Worm (Caenorhabditis elegans): ENCODE results near the gene fan-1.

ce11 chrIV:6560434-6560833 lies 11.9 kb downstream of the fan-1 start, which contains the start of gene best-9:
- no peak for TF ChIP-seq flt-1 (GFP tag; IDR thresholded peaks at IDR 0.05)
- no peak for TF ChIP-seq ceh-36 (tag; optimal IDR thresholded peaks at IDR 0.05)
- TF ChIP-seq ama-1 (optimal IDR thresholded peaks at IDR 0.05) = no peak
- TF ChIP-seq scrt-1 (GFP tag; IDR thresholded peaks at IDR 0.05) = no peak
- TF ChIP-seq ets-7 (tag; optimal IDR thresholded peaks at IDR 0.05) = no peak
